Worm (Caenorhabditis elegans): ENCODE data around the gene lron-15.

DNA sequence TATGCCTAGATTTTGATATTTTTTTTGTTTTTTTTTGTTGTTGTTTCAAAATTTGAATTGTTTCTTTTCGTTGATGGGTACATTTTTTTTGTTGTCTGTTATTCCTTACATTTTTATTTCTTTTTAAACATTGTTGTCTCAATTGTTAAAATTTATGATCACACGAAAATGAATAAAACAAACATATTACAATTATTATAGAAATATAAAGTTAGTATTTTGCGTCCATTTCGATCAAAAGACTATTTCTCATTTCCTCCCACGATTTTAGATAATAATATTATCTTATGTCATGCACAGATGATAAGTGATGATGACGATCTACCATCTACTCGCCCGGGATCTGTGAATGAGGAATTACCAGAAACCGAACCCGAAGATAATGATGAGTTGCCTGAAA is 10.0 kb upstream of the lron-15 start, which contains the start of gene wrn-1:
- TF ChIP-seq F23B12.7 (tag; optimal IDR thresholded peaks at IDR 0.05; ENCODE audit: insufficient read depth) (no peak), him-1 (tag; optimal IDR thresholded peaks at IDR 0.05) (no peak), lin-54 (GFP tag; optimal IDR thresholded peaks at IDR 0.05) (no peak), repo-1 (tag; optimal IDR thresholded peaks at IDR 0.05) (no peak), T26A5.8 (tag; optimal IDR thresholded peaks at IDR 0.05) (no peak), let-526 (GFP tag; IDR thresholded peaks at IDR 0.05) (no peak)
